Fruit fly (Drosophila melanogaster) whole organism, pupa: ENCODE measurements around the gene SelG.

Experiments
- CG13204 ChIP-seq: fragments of 200-800 bp; sonication (Bioruptor generic); optimal IDR thresholded peaks from 2 replicates; lab custom pipeline; 2018; ENCODE audit warnings: missing biosample characterization, mild to moderate bottlenecking, missing genetic modification characterization, moderate library complexity
- EcR ChIP-seq: fragments of 200-800 bp; sonication (Bioruptor generic); optimal IDR thresholded peaks from 3 replicates; lab custom pipeline; 2019; ENCODE audit warnings: missing biosample characterization, missing genetic modification characterization, mild to moderate bottlenecking, moderate library complexity, missing genetic modification reagents
- rn ChIP-seq: fragments of 200-800 bp; sonication (Bioruptor generic); IDR thresholded peaks from 2 replicates; pipeline ENCODE4 v1.3.6; 2022; ENCODE audit warnings: missing biosample characterization, missing genetic modification characterization

dm6 chrX:11886976-11887375 lies at the start of gene SelG, which contains the start of gene CG10353:
- TF ChIP-seq CG13204 (GFP tag; lab: Kevin White, UChicago): no peak
- no peak for TF ChIP-seq rn
- no peak for TF ChIP-seq EcR
